Fruit fly (Drosophila melanogaster) whole organism, wandering third instar larva: Measurements from ENCODE around the gene CG11396.

ENCODE experiments used
- CrebA ChIP-seq: fragments of 200-800 bp; sonication (Bioruptor generic); optimal IDR thresholded peaks from 2 replicates; lab custom pipeline; 2016; ENCODE audit warnings: missing biosample characterization, mild to moderate bottlenecking, missing genetic modification characterization, borderline replicate concordance
- GATAd ChIP-seq: sonication (Bioruptor generic); optimal IDR thresholded peaks from 2 replicates; lab custom pipeline; 2016; ENCODE audit warnings: missing biosample characterization, missing genetic modification characterization
- Myc ChIP-seq: fragments of >200 bp; optimal IDR thresholded peaks from 2 replicates; lab custom pipeline; 2017
- Rel ChIP-seq, 2 experiments: fragments of 200-800 bp; sonication (Bioruptor generic) in 1 of 2; optimal IDR thresholded peaks; 2 replicates in 1 of 2; 3 replicates in 1 of 2; lab custom pipeline; 2016 to 2019; ENCODE audit warnings: mild to moderate bottlenecking in 2 of 2, missing biosample characterization in 2 of 2, missing genetic modification characterization in 2 of 2, moderate library complexity in 1 of 2
- Sp1 ChIP-seq: fragments of 200-800 bp; sonication (Bioruptor generic); optimal IDR thresholded peaks from 3 replicates; lab custom pipeline; 2019; ENCODE audit warnings: missing biosample characterization, mild to moderate bottlenecking, missing genetic modification characterization, moderate library complexity
- br ChIP-seq: fragments of 200-800 bp; sonication (Bioruptor generic); optimal IDR thresholded peaks from 2 replicates; lab custom pipeline; 2016; ENCODE audit warnings: missing biosample characterization, missing genetic modification characterization
- brk ChIP-seq: fragments of 200-800 bp; sonication (Bioruptor generic); optimal IDR thresholded peaks from 2 replicates; lab custom pipeline; 2016; ENCODE audit warnings: missing biosample characterization, mild to moderate bottlenecking, missing genetic modification characterization
- dmrt93B ChIP-seq: fragments of 200-800 bp; sonication (Bioruptor generic); optimal IDR thresholded peaks from 2 replicates; lab custom pipeline; 2018; ENCODE audit warnings: missing biosample characterization, mild to moderate bottlenecking, missing genetic modification characterization
- dsf ChIP-seq: sonication (Bioruptor generic); optimal IDR thresholded peaks from 2 replicates; lab custom pipeline; 2016; ENCODE audit warnings: missing biosample characterization, missing genetic modification characterization, borderline replicate concordance
- jim ChIP-seq: fragments of 175-275, 200-325 bp; sonication (Bioruptor generic); optimal IDR thresholded peaks from 2 replicates; lab custom pipeline; 2016; ENCODE audit warnings: missing biosample characterization, mild to moderate bottlenecking, missing genetic modification characterization
- lola ChIP-seq: fragments of >200 bp; optimal IDR thresholded peaks from 2 replicates; lab custom pipeline; 2017; ENCODE audit warnings: missing biosample characterization, missing genetic modification characterization
- psq ChIP-seq: fragments of 200-800 bp; sonication (Bioruptor generic); optimal IDR thresholded peaks from 3 replicates; lab custom pipeline; 2017; ENCODE audit warnings: missing biosample characterization, mild to moderate bottlenecking, missing genetic modification characterization, moderate library complexity
- rgr ChIP-seq: fragments of 200-800 bp; sonication (Bioruptor generic); optimal IDR thresholded peaks from 3 replicates; lab custom pipeline; 2016; ENCODE audit warnings: missing biosample characterization, mild to moderate bottlenecking, missing genetic modification characterization

dm6 chr3L:20752964-20753363, 35.0 kb downstream of the CG11396 start:
- TF ChIP-seq br (GFP tag; lab: Kevin White, UChicago) (no peak), psq (GFP tag; lab: Kevin White, UChicago) (no peak), Sp1 (GFP tag; lab: Kevin White, UChicago) (no peak), jim (GFP tag; lab: Kevin White, UChicago) (no peak), GATAd (GFP tag; lab: Kevin White, UChicago) (no peak), rgr (GFP tag; lab: Kevin White, UChicago) (no peak), dmrt93B (GFP tag; lab: Kevin White, UChicago) (no peak), brk (GFP tag; lab: Kevin White, UChicago) (no peak), CrebA (GFP tag; lab: Kevin White, UChicago) (no peak), Myc (lab: Kevin White, UChicago) (no peak), dsf (GFP tag; lab: Kevin White, UChicago) (no peak), lola (GFP tag; lab: Kevin White, UChicago) (no peak), Rel (GFP tag; optimal IDR thresholded peaks at IDR 0.05; lab: Kevin White, UChicago) (no peak), Rel (tag; optimal IDR thresholded peaks at IDR 0.05; lab: Kevin White, UChicago) (no peak)
